Worm (Caenorhabditis elegans) whole organism, L4 larva: ENCODE results near the gene grwd-1.

ENCODE experiments used
- F10B5.3 ChIP-seq: sonication (generic microtip); optimal IDR thresholded peaks from 2 replicates; lab custom pipeline; 2016; ENCODE audit warnings: mild to moderate bottlenecking, missing genetic modification characterization, missing compliant biosample characterization
- F26F4.8 ChIP-seq: fragments of 200-800 bp; sonication (Bioruptor generic); conservative IDR thresholded peaks from 2 replicates; pipeline ENCODE4 v1.3.6; 2022; ENCODE audit warnings: missing genetic modification characterization, missing compliant biosample characterization
- F37D6.2 ChIP-seq: sonication (generic microtip); optimal IDR thresholded peaks from 2 replicates; lab custom pipeline; 2016; ENCODE audit warnings: mild to moderate bottlenecking, missing genetic modification characterization, missing compliant biosample characterization
- F44E2.7 ChIP-seq: fragments of 200-800 bp; sonication (Bioruptor generic); IDR thresholded peaks from 2 replicates; pipeline ENCODE4 v2.1.2; 2022; ENCODE audit warnings: missing genetic modification characterization, missing compliant biosample characterization
- R02D3.7 ChIP-seq: fragments of 150-350 bp; sonication (generic microtip); optimal IDR thresholded peaks from 3 replicates; lab custom pipeline; 2014; ENCODE audit warnings: missing biosample characterization, missing genetic modification characterization
- T20F7.1 ChIP-seq: fragments of 200-800 bp; sonication (Bioruptor generic); optimal IDR thresholded peaks from 2 replicates; lab custom pipeline; 2018; ENCODE audit warnings: mild to moderate bottlenecking, missing genetic modification characterization, missing compliant biosample characterization
- Y48G9A.11 ChIP-seq: fragments of 200-800 bp; sonication (Bioruptor generic); IDR thresholded peaks from 2 replicates; pipeline ENCODE4 v1.3.6; 2022; ENCODE audit warnings: missing genetic modification reagents, missing genetic modification characterization, missing compliant biosample characterization
- Y5F2A.4 ChIP-seq: fragments of 200-800 bp; sonication (Bioruptor generic); optimal IDR thresholded peaks from 2 replicates; lab custom pipeline; 2018; ENCODE audit warnings: mild to moderate bottlenecking, missing genetic modification characterization, missing compliant biosample characterization
- ZK337.2 ChIP-seq: fragments of 200-800 bp; sonication (Bioruptor generic); IDR thresholded peaks from 2 replicates; pipeline ENCODE4 v1.3.6; 2022; ENCODE audit warnings: missing genetic modification reagents, missing genetic modification characterization, missing compliant biosample characterization
- ZK546.5 ChIP-seq, 2 experiments: sonication (generic microtip); optimal IDR thresholded peaks; 2 replicates each; lab custom pipeline; 2017; ENCODE audit warnings: missing biosample characterization in 2 of 2, missing genetic modification characterization in 2 of 2
- aha-1 ChIP-seq: fragments of 150-350 bp; peaks from one replicate; lab custom pipeline; 2014; ENCODE audit warnings: missing biosample characterization, missing genetic modification characterization
- aly-2 ChIP-seq: sonication (generic microtip); optimal IDR thresholded peaks from 2 replicates; lab custom pipeline; 2018; ENCODE audit warnings: missing biosample characterization, missing genetic modification characterization
- ama-1 ChIP-seq: fragments of 150-350 bp; optimal IDR thresholded peaks from 2 replicates; lab custom pipeline; 2014; ENCODE audit warnings: inconsistent platforms, mixed read lengths
- arid-1 ChIP-seq: fragments of 200-800 bp; sonication (Bioruptor generic); conservative IDR thresholded peaks from 2 replicates; pipeline ENCODE4 v1.3.6; 2022; ENCODE audit warnings: missing genetic modification reagents, missing genetic modification characterization, missing compliant biosample characterization
- attf-4 ChIP-seq: sonication (generic microtip); optimal IDR thresholded peaks from 3 replicates; lab custom pipeline; 2017; ENCODE audit warnings: missing biosample characterization, missing genetic modification characterization
- ceh-20 ChIP-seq: fragments of 200-800 bp; sonication (Bioruptor generic); IDR thresholded peaks from 2 replicates; pipeline ENCODE4 v1.3.6; 2022; ENCODE audit warnings: missing genetic modification reagents, missing genetic modification characterization, missing compliant biosample characterization
- ceh-44 ChIP-seq: fragments of 200-800 bp; sonication (Bioruptor generic); IDR thresholded peaks from 2 replicates; pipeline ENCODE4 v1.3.6; 2022; ENCODE audit warnings: missing genetic modification reagents, missing genetic modification characterization, missing compliant biosample characterization
- ceh-62 ChIP-seq: sonication (generic microtip); optimal IDR thresholded peaks from 2 replicates; lab custom pipeline; 2017; ENCODE audit warnings: missing biosample characterization, missing genetic modification characterization
- ces-1 ChIP-seq: fragments of 150-350 bp; sonication (generic microtip); optimal IDR thresholded peaks from 4 replicates; lab custom pipeline; 2014; ENCODE audit warnings: missing biosample characterization, missing genetic modification reagents, missing genetic modification characterization
- ctbp-1 ChIP-seq: fragments of 200-800 bp; sonication (Bioruptor generic); IDR thresholded peaks from 2 replicates; pipeline ENCODE4 v1.3.6; 2022; ENCODE audit warnings: missing genetic modification reagents, missing genetic modification characterization, missing compliant biosample characterization
- daf-16 ChIP-seq, 3 experiments: sonication (generic microtip); optimal IDR thresholded peaks; 2 replicates each; lab custom pipeline; 2016 to 2017; ENCODE audit warnings: missing genetic modification characterization in 3 of 3, missing genetic modification reagents in 3 of 3, mild to moderate bottlenecking in 2 of 3, missing compliant biosample characterization in 2 of 3, missing biosample characterization in 1 of 3, moderate library complexity in 1 of 3
- daf-19 ChIP-seq: fragments of 200-800 bp; sonication (Bioruptor generic); conservative IDR thresholded peaks from 2 replicates; pipeline ENCODE4 v1.3.6; 2022; ENCODE audit warnings: missing genetic modification characterization, missing compliant biosample characterization
- daf-8 ChIP-seq: fragments of 200-800 bp; sonication (Bioruptor generic); IDR thresholded peaks from 2 replicates; pipeline ENCODE4 v1.3.6; 2022; ENCODE audit warnings: missing genetic modification characterization, missing compliant biosample characterization
- dmd-6 ChIP-seq: fragments of 200-800 bp; sonication (Bioruptor generic); IDR thresholded peaks from 2 replicates; pipeline ENCODE4 v1.3.6; 2022; ENCODE audit warnings: missing genetic modification reagents, missing genetic modification characterization, missing compliant biosample characterization
- dmd-8 ChIP-seq: fragments of 200-800 bp; sonication (Bioruptor generic); IDR thresholded peaks from 2 replicates; pipeline ENCODE4 v1.3.6; 2022; ENCODE audit warnings: missing genetic modification characterization, missing compliant biosample characterization
- fkh-10 ChIP-seq: fragments of 150-350 bp; optimal IDR thresholded peaks from 2 replicates; lab custom pipeline; 2014; ENCODE audit warnings: missing biosample characterization, missing genetic modification reagents, missing genetic modification characterization
- gei-8 ChIP-seq: fragments of 200-800 bp; sonication (Bioruptor generic); optimal IDR thresholded peaks from 2 replicates; lab custom pipeline; 2018; ENCODE audit warnings: mild to moderate bottlenecking, missing genetic modification characterization, missing compliant biosample characterization
- hlh-30 ChIP-seq: sonication (generic microtip); optimal IDR thresholded peaks from 2 replicates; lab custom pipeline; 2017; ENCODE audit warnings: antibody characterized with exemption, mild to moderate bottlenecking, missing genetic modification characterization, missing compliant biosample characterization; ENCODE audit not compliant: insufficient read depth
- lin-13 ChIP-seq: fragments of 150-350 bp; optimal IDR thresholded peaks from 2 replicates; lab custom pipeline; 2014; ENCODE audit warnings: missing biosample characterization, missing genetic modification reagents, missing genetic modification characterization
- lin-15B ChIP-seq: fragments of 150-350 bp; sonication (generic microtip); optimal IDR thresholded peaks from 3 replicates; lab custom pipeline; 2014; ENCODE audit warnings: missing biosample characterization, missing genetic modification characterization
- lin-29 ChIP-seq: fragments of 200-800 bp; sonication (Bioruptor generic); IDR thresholded peaks from 2 replicates; pipeline ENCODE4 v1.3.6; 2022; ENCODE audit warnings: missing genetic modification reagents, missing genetic modification characterization, missing compliant biosample characterization
- lsy-2 ChIP-seq, 2 experiments: fragments of 150-350 bp in 1 of 2; sonication (generic microtip) in 1 of 2; optimal IDR thresholded peaks; 2 replicates each; lab custom pipeline; 2014 to 2017; ENCODE audit warnings: missing biosample characterization in 2 of 2, missing genetic modification characterization in 2 of 2
- madf-9 ChIP-seq: fragments of 200-800 bp; sonication (Bioruptor generic); conservative IDR thresholded peaks from 2 replicates; pipeline ENCODE4 v1.3.6; 2022; ENCODE audit warnings: missing genetic modification reagents, missing genetic modification characterization, missing compliant biosample characterization
- mdl-1 ChIP-seq, 2 experiments: fragments of 150-350 bp in 1 of 2; sonication (generic microtip) in 1 of 2; optimal IDR thresholded peaks; 2 replicates each; lab custom pipeline; 2014 to 2017; ENCODE audit warnings: missing biosample characterization in 2 of 2, missing genetic modification characterization in 2 of 2
- mep-1 ChIP-seq: fragments of 150-350 bp; sonication (generic microtip); optimal IDR thresholded peaks from 3 replicates; lab custom pipeline; 2014; ENCODE audit warnings: missing biosample characterization, missing genetic modification characterization
- mxl-3 ChIP-seq: fragments of 200-800 bp; sonication (Bioruptor generic); optimal IDR thresholded peaks from 2 replicates; lab custom pipeline; 2018; ENCODE audit warnings: mild to moderate bottlenecking, missing genetic modification characterization, missing compliant biosample characterization
- nhr-102 ChIP-seq: sonication (generic microtip); optimal IDR thresholded peaks from 2 replicates; lab custom pipeline; 2016; ENCODE audit warnings: mild to moderate bottlenecking, missing genetic modification characterization, moderate library complexity, missing compliant biosample characterization
- nhr-11 ChIP-seq: fragments of 150-350 bp; optimal IDR thresholded peaks from 2 replicates; lab custom pipeline; 2014; ENCODE audit warnings: missing biosample characterization, missing genetic modification characterization
- nhr-6 ChIP-seq: fragments of 150-350 bp; optimal IDR thresholded peaks from 2 replicates; lab custom pipeline; 2014; ENCODE audit warnings: missing biosample characterization, missing genetic modification characterization
- php-3 ChIP-seq: fragments of 200-800 bp; sonication (Bioruptor generic); IDR thresholded peaks from 2 replicates; pipeline ENCODE4 v1.3.6; 2022; ENCODE audit warnings: missing genetic modification reagents, missing genetic modification characterization, missing compliant biosample characterization
- rbr-2 ChIP-seq: sonication (generic microtip); optimal IDR thresholded peaks from 2 replicates; lab custom pipeline; 2016; ENCODE audit warnings: missing genotype, missing genetic modification characterization, missing compliant biosample characterization
- set-16 ChIP-seq: fragments of 200-800 bp; sonication (Bioruptor generic); IDR thresholded peaks from 2 replicates; pipeline ENCODE4 v1.3.6; 2022; ENCODE audit warnings: missing genetic modification reagents, missing genetic modification characterization, missing compliant biosample characterization
- snpc-4 ChIP-seq: fragments of 150-350 bp; optimal IDR thresholded peaks from 2 replicates; lab custom pipeline; 2014; ENCODE audit warnings: missing biosample characterization, missing genetic modification characterization
- spr-3 ChIP-seq: fragments of 200-800 bp; sonication (Bioruptor generic); optimal IDR thresholded peaks from 2 replicates; lab custom pipeline; 2018; ENCODE audit warnings: mild to moderate bottlenecking, missing genetic modification characterization, missing compliant biosample characterization
- tag-97 ChIP-seq: fragments of 200-800 bp; sonication (Bioruptor generic); IDR thresholded peaks from 2 replicates; pipeline ENCODE4 v1.3.6; 2022; ENCODE audit warnings: missing genetic modification characterization, missing compliant biosample characterization
- tra-1 ChIP-seq: fragments of 200-800 bp; sonication (Bioruptor generic); IDR thresholded peaks from 2 replicates; pipeline ENCODE4 v1.3.6; 2022; ENCODE audit warnings: missing genetic modification reagents, missing genetic modification characterization, missing compliant biosample characterization
- unc-130 ChIP-seq: sonication (generic microtip); optimal IDR thresholded peaks from 2 replicates; lab custom pipeline; 2016; ENCODE audit warnings: missing genetic modification reagents, missing genetic modification characterization, missing compliant biosample characterization
- unc-62 ChIP-seq, 3 experiments: fragments of 150-350 bp in 1 of 3; sonication (generic microtip); optimal IDR thresholded peaks in 2 of 3; peaks in 1 of 3; 1 replicate in 1 of 3; 2 replicates in 2 of 3; lab custom pipeline; 2014 to 2017; ENCODE audit warnings: missing biosample characterization in 3 of 3, missing genetic modification characterization in 3 of 3, missing genetic modification reagents in 3 of 3, missing genotype in 1 of 3
- vab-7 ChIP-seq: fragments of 200-800 bp; sonication (Bioruptor generic); IDR thresholded peaks from 2 replicates; pipeline ENCODE4 v1.3.6; 2022; ENCODE audit warnings: missing genetic modification reagents, missing genetic modification characterization, missing compliant biosample characterization
- zag-1 ChIP-seq: fragments of 150-350 bp; optimal IDR thresholded peaks from 2 replicates; lab custom pipeline; 2014; ENCODE audit warnings: missing biosample characterization, missing genetic modification characterization
- zfp-3 ChIP-seq: fragments of 200-800 bp; sonication (Bioruptor generic); conservative IDR thresholded peaks from 2 replicates; pipeline ENCODE4 v1.3.6; 2022; ENCODE audit warnings: missing genetic modification reagents, missing genetic modification characterization, missing compliant biosample characterization
- ztf-7 ChIP-seq: fragments of 150-350 bp; optimal IDR thresholded peaks from 2 replicates; lab custom pipeline; 2014; ENCODE audit warnings: missing biosample characterization, missing genetic modification characterization

Gene grwd-1

DNA sequence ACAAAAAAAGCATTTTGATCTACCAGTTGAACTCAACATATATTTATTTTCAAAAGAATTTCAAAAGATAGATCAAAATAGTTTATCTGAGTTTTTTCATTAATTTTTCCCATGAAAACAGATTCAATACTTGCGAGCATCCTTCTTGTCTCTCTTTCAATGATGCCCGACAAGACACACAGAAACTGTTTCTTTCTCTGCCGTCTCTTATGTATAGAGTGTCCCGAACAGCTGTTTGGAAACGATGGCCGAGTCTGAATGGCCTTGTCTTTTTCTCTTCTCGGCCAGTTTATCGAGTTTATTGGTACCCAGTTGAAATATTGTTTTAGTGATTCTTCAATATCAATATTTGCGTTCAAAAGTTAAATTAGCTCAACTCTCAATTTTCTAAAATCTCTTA lies 44.5 kb upstream of the grwd-1 start (continued):
- TF ChIP-seq ZK337.2 (GFP tag; lab: Robert Waterston, UW) (no peak), daf-16 (GFP tag; optimal IDR thresholded peaks at IDR 0.05; lab: Kevin White, UChicago) (peak in 1 of 2 experiments; percentile 43), daf-16 (tag; optimal IDR thresholded peaks at IDR 0.05; lab: Kevin White, UChicago) (peak; percentile 24), spr-3 (GFP tag; lab: Kevin White, UChicago) (no peak), nhr-6 (tag; lab: Kevin White, UChicago) (no peak), set-16 (GFP tag; lab: Robert Waterston, UW) (no peak), mep-1 (tag; lab: Kevin White, UChicago) (no peak), arid-1 (no peak), unc-62 (GFP tag; optimal IDR thresholded peaks at IDR 0.05 in 1 of 2; lab: Kevin White, UChicago) (peak in 1 of 2 experiments; percentile 28), unc-62 (tag; optimal IDR thresholded peaks at IDR 0.05; lab: Kevin White, UChicago) (no peak), ceh-44 (GFP tag; lab: Robert Waterston, UW) (no peak), ztf-7 (no peak), aha-1 (tag; lab: Kevin White, UChicago) (peak; percentile 71), tra-1 (GFP tag; lab: Robert Waterston, UW) (no peak), gei-8 (no peak), ceh-20 (GFP tag; lab: Robert Waterston, UW) (no peak), lsy-2 (tag; optimal IDR thresholded peaks at IDR 0.05; lab: Kevin White, UChicago) (peak in 1 of 2 experiments; percentile 75), aly-2 (tag; lab: Kevin White, UChicago) (no peak), mdl-1 (tag; optimal IDR thresholded peaks at IDR 0.05; lab: Kevin White, UChicago) (no peak), zag-1 (tag; lab: Kevin White, UChicago) (no peak), lin-15B (peak; percentile 35), ama-1 (lab: Kevin White, UChicago) (no peak), zfp-3 (no peak), vab-7 (no peak), mxl-3 (GFP tag; lab: Kevin White, UChicago) (peak; percentile 48), F10B5.3 (tag; lab: Kevin White, UChicago) (no peak), snpc-4 (tag; lab: Kevin White, UChicago) (no peak), dmd-8 (GFP tag; lab: Robert Waterston, UW) (no peak), F44E2.7 (GFP tag; lab: Robert Waterston, UW) (no peak), ctbp-1 (GFP tag; lab: Robert Waterston, UW) (no peak), F37D6.2 (tag; lab: Kevin White, UChicago) (no peak), R02D3.7 (no peak), ces-1 (GFP tag; lab: Kevin White, UChicago) (no peak), T20F7.1 (GFP tag; lab: Kevin White, UChicago) (peak; percentile 16), daf-8 (GFP tag; lab: Robert Waterston, UW) (no peak), lin-29 (no peak), ZK546.5 (tag; optimal IDR thresholded peaks at IDR 0.05; lab: Kevin White, UChicago) (no peak), F26F4.8 (GFP tag; lab: Robert Waterston, UW) (no peak), madf-9 (GFP tag; lab: Robert Waterston, UW) (no peak), php-3 (no peak), nhr-11 (tag; lab: Kevin White, UChicago) (no peak), dmd-6 (GFP tag; lab: Robert Waterston, UW) (peak; percentile 35; the same call in 1 of the 2 replicates), attf-4 (tag; lab: Kevin White, UChicago) (no peak), unc-130 (GFP tag; lab: Kevin White, UChicago) (peak; percentile 24), Y48G9A.11 (GFP tag; lab: Robert Waterston, UW) (no peak), lin-13 (GFP tag; lab: Kevin White, UChicago) (no peak), daf-19 (GFP tag; lab: Robert Waterston, UW) (no peak), fkh-10 (GFP tag; lab: Kevin White, UChicago) (no peak), tag-97 (GFP tag; lab: Robert Waterston, UW) (no peak), ceh-62 (tag; lab: Kevin White, UChicago) (no peak), nhr-102 (no peak), rbr-2 (no peak), Y5F2A.4 (GFP tag; lab: Kevin White, UChicago) (no peak), hlh-30 (tag; lab: Kevin White, UChicago) (peak; percentile 31)
